Fruit fly (Drosophila melanogaster) whole organism, wandering third instar larva: ENCODE data around the gene Or22a.

Experiments
- Abd-B ChIP-seq: fragments of >200 bp; optimal IDR thresholded peaks from 2 replicates; lab custom pipeline; 2017; ENCODE audit warnings: missing biosample characterization, missing genetic modification characterization
- CrebA ChIP-seq: fragments of 200-800 bp; sonication (Bioruptor generic); optimal IDR thresholded peaks from 2 replicates; lab custom pipeline; 2016; ENCODE audit warnings: missing biosample characterization, mild to moderate bottlenecking, missing genetic modification characterization, borderline replicate concordance
- Dif ChIP-seq: fragments of 200-275, 200-300 bp; sonication (Bioruptor generic); optimal IDR thresholded peaks from 2 replicates; lab custom pipeline; 2018; ENCODE audit warnings: missing biosample characterization, missing genetic modification characterization; ENCODE audit not compliant: partially characterized antibody
- GATAd ChIP-seq: sonication (Bioruptor generic); optimal IDR thresholded peaks from 2 replicates; lab custom pipeline; 2016; ENCODE audit warnings: missing biosample characterization, missing genetic modification characterization
- HLH106 ChIP-seq: fragments of 200-800 bp; optimal IDR thresholded peaks from 3 replicates; lab custom pipeline; 2019; ENCODE audit warnings: missing biosample characterization, mild to moderate bottlenecking, missing genetic modification characterization, moderate library complexity
- Hnf4 ChIP-seq: fragments of 200-800 bp; sonication (Bioruptor generic); optimal IDR thresholded peaks from 2 replicates; lab custom pipeline; 2016; ENCODE audit warnings: missing biosample characterization, mild to moderate bottlenecking, missing genetic modification characterization
- Jra ChIP-seq: sonication (Bioruptor generic); optimal IDR thresholded peaks from 2 replicates; lab custom pipeline; 2016; ENCODE audit warnings: missing biosample characterization, missing genetic modification characterization
- Mio ChIP-seq: sonication (Bioruptor generic); optimal IDR thresholded peaks from 2 replicates; lab custom pipeline; 2016; ENCODE audit warnings: missing biosample characterization, missing genetic modification characterization
- OdsH ChIP-seq: fragments of 200-800 bp; sonication (Bioruptor generic); optimal IDR thresholded peaks from 2 replicates; lab custom pipeline; 2016; ENCODE audit warnings: missing biosample characterization, mild to moderate bottlenecking, missing genetic modification characterization
- Rel ChIP-seq, 2 experiments: fragments of 200-800 bp; sonication (Bioruptor generic) in 1 of 2; optimal IDR thresholded peaks; 2 replicates in 1 of 2; 3 replicates in 1 of 2; lab custom pipeline; 2016 to 2019; ENCODE audit warnings: mild to moderate bottlenecking in 2 of 2, missing biosample characterization in 2 of 2, missing genetic modification characterization in 2 of 2, moderate library complexity in 1 of 2
- Vsx2 ChIP-seq: fragments of 200-300, 225-300 bp; sonication (Bioruptor generic); optimal IDR thresholded peaks from 2 replicates; lab custom pipeline; 2018; ENCODE audit warnings: missing biosample characterization, missing genetic modification characterization; ENCODE audit not compliant: partially characterized antibody
- br ChIP-seq: fragments of 200-800 bp; sonication (Bioruptor generic); optimal IDR thresholded peaks from 2 replicates; lab custom pipeline; 2016; ENCODE audit warnings: missing biosample characterization, missing genetic modification characterization
- brk ChIP-seq: fragments of 200-800 bp; sonication (Bioruptor generic); optimal IDR thresholded peaks from 2 replicates; lab custom pipeline; 2016; ENCODE audit warnings: missing biosample characterization, mild to moderate bottlenecking, missing genetic modification characterization
- dmrt93B ChIP-seq: fragments of 200-800 bp; sonication (Bioruptor generic); optimal IDR thresholded peaks from 2 replicates; lab custom pipeline; 2018; ENCODE audit warnings: missing biosample characterization, mild to moderate bottlenecking, missing genetic modification characterization
- dsf ChIP-seq: sonication (Bioruptor generic); optimal IDR thresholded peaks from 2 replicates; lab custom pipeline; 2016; ENCODE audit warnings: missing biosample characterization, missing genetic modification characterization, borderline replicate concordance
- foxo ChIP-seq, 2 experiments: fragments of 200-800 bp; sonication (Bioruptor generic); optimal IDR thresholded peaks; 2 replicates in 1 of 2; 3 replicates in 1 of 2; lab custom pipeline; 2016 to 2017; ENCODE audit warnings: missing biosample characterization in 2 of 2, missing genetic modification characterization in 2 of 2
- fru ChIP-seq: fragments of 200-800 bp; sonication (Bioruptor generic); optimal IDR thresholded peaks from 3 replicates; lab custom pipeline; 2016; ENCODE audit warnings: missing biosample characterization, mild to moderate bottlenecking, missing genetic modification characterization
- h ChIP-seq: fragments of 200-800 bp; sonication (Bioruptor generic); optimal IDR thresholded peaks from 3 replicates; lab custom pipeline; 2016; ENCODE audit warnings: missing biosample characterization, mild to moderate bottlenecking, missing genetic modification characterization
- lola ChIP-seq: fragments of >200 bp; optimal IDR thresholded peaks from 2 replicates; lab custom pipeline; 2017; ENCODE audit warnings: missing biosample characterization, missing genetic modification characterization
- pan ChIP-seq: fragments of >200 bp; optimal IDR thresholded peaks from 2 replicates; lab custom pipeline; 2017
- rgr ChIP-seq: fragments of 200-800 bp; sonication (Bioruptor generic); optimal IDR thresholded peaks from 3 replicates; lab custom pipeline; 2016; ENCODE audit warnings: missing biosample characterization, mild to moderate bottlenecking, missing genetic modification characterization
- tai ChIP-seq: sonication (Bioruptor generic); optimal IDR thresholded peaks from 2 replicates; lab custom pipeline; 2016; ENCODE audit warnings: missing biosample characterization, missing genetic modification characterization
- usp ChIP-seq: fragments of >200 bp; optimal IDR thresholded peaks from 2 replicates; lab custom pipeline; 2017; ENCODE audit warnings: missing biosample characterization, missing genetic modification characterization
- woc ChIP-seq: sonication (Bioruptor generic); optimal IDR thresholded peaks from 2 replicates; lab custom pipeline; 2016; ENCODE audit warnings: missing biosample characterization, mild to moderate bottlenecking, missing genetic modification characterization

Or22a gene

dm6 chr2L:1557927-1558326 lies 37.6 kb downstream of the Or22a start:
- TF ChIP-seq Rel (GFP tag; optimal IDR thresholded peaks at IDR 0.05; lab: Kevin White, UChicago): no peak
- no peak for TF ChIP-seq Rel (tag; optimal IDR thresholded peaks at IDR 0.05; lab: Kevin White, UChicago)

DNA sequence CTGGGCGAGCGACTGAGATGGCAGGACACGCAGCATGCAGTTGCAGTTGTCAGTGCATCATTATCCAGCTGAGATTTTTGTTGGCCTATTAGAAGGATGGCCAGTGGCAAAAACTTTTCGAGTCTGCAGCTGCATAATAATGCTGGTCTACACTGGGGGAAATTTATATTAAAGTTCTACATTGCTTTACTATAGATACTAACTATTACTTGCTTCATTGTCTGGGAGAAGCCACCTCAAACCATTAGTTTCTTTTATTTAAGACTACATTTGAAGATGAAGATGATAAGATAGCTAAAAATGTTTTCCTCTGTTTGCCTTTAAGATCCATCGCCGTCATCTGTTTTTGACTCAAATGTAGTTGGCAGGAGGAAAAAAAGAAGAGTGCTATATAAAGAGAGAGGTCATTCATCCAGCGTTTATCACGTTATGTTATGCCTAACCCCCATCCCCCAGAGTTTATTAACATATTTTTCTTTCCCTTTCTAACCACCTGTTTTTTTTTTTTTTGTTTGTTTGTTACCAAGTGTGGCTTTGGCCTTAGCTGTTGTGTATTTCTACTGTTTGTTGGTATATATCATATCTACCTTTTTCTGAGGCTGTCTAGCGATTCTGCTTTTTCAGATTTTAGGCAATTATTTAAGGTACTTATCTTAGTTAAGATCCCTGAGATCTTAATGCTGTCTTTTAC lies 39.7 kb downstream of the Or22a start:
- no peak for TF ChIP-seq Rel (GFP tag; optimal IDR thresholded peaks at IDR 0.05; lab: Kevin White, UChicago)
- TF ChIP-seq Rel (tag; optimal IDR thresholded peaks at IDR 0.05; lab: Kevin White, UChicago): no peak
- TF ChIP-seq tai (GFP tag; lab: Kevin White, UChicago): no peak
- no peak for TF ChIP-seq dsf (GFP tag; lab: Kevin White, UChicago)
- no peak for TF ChIP-seq CrebA (GFP tag; lab: Kevin White, UChicago)
- no peak for TF ChIP-seq Mio (GFP tag; lab: Kevin White, UChicago)
- TF ChIP-seq Hnf4 (GFP tag; lab: Kevin White, UChicago): no peak
- no peak for TF ChIP-seq Jra (GFP tag; lab: Kevin White, UChicago)
- no peak for TF ChIP-seq dmrt93B (GFP tag; lab: Kevin White, UChicago)
- no peak for TF ChIP-seq OdsH (GFP tag; lab: Kevin White, UChicago)
- TF ChIP-seq rgr (GFP tag; lab: Kevin White, UChicago): no peak
- TF ChIP-seq foxo (GFP tag; optimal IDR thresholded peaks at IDR 0.05; lab: Kevin White, UChicago): no peak
- TF ChIP-seq br (GFP tag; lab: Kevin White, UChicago): no peak
- TF ChIP-seq Dif: no peak
- no peak for TF ChIP-seq lola (GFP tag; lab: Kevin White, UChicago)
- no peak for TF ChIP-seq HLH106 (tag; lab: Kevin White, UChicago)
- TF ChIP-seq Vsx2 (GFP tag; lab: Kevin White, UChicago): no peak

DNA sequence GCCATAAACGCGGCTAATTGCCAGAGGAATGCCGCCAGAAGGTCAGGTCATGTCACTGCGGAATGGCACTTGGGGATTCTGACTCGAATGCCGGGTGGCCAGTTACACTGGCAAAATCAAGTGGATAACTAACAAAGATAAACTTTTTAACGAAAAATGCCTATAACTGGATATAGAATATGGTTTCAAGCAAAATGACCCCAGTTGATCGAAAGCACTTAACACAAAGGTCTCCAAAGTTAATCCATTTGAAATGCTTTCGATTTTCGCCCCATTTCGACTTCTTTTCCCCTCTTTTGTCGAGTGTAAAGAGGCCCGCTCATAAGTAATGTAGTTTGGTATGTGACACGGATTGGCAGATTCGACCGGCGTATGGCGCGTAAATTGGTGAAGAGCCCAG lies 48.3 kb downstream of the Or22a start:
- TF ChIP-seq woc (GFP tag; lab: Kevin White, UChicago): no peak
- TF ChIP-seq fru (GFP tag; lab: Kevin White, UChicago): peak; percentile 17
- TF ChIP-seq brk (GFP tag; lab: Kevin White, UChicago): no peak
- TF ChIP-seq h (GFP tag; lab: Kevin White, UChicago): peak; percentile 27
- TF ChIP-seq usp (GFP tag; lab: Kevin White, UChicago): no peak
- TF ChIP-seq GATAd (GFP tag; lab: Kevin White, UChicago): no peak
- TF ChIP-seq HLH106 (tag; lab: Kevin White, UChicago): no peak
- no peak for TF ChIP-seq pan (lab: Kevin White, UChicago)
- no peak for TF ChIP-seq Abd-B (GFP tag; lab: Kevin White, UChicago)

DNA sequence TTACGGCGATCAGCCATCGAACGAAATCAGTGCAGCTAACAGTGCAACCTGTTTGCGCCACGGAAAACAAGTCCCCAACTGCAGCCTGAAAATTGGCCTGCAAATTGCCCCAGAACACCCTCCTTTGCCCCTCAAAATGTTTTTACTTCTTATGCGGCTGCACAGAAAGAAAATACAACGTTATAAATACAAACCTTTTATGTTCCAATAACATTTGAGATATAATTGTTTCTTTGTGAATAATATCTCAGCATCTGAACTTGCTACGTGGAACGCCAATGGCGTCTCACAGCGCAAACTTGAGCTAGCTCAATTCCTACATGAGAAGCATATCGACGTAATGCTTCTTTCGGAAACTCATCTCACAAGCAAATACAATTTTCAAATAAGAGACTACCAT lies 50.2 kb downstream of the Or22a start:
- TF ChIP-seq dmrt93B (GFP tag; lab: Kevin White, UChicago): peak; percentile 6
- peak; percentile 24 for TF ChIP-seq HLH106 (tag; lab: Kevin White, UChicago)
- TF ChIP-seq, all 38 proteins: peak for 2; not testable (repeated sequence) for 36
